Fruit fly (Drosophila melanogaster) whole organism, embryonic: ENCODE data around the gene CG15286.

ENCODE experiments used
- Awh ChIP-seq: fragments of 200-800 bp; sonication (Bioruptor generic); IDR thresholded peaks from 2 replicates; pipeline ENCODE4, ENCODE4 v1.3.6; 2022; ENCODE audit warnings: missing biosample characterization, missing genetic modification characterization
- B-H2 ChIP-seq: fragments of 200-800 bp; sonication (Bioruptor generic); optimal IDR thresholded peaks from 2 replicates; lab custom pipeline; 2018; ENCODE audit warnings: missing biosample characterization, mild to moderate bottlenecking, missing genetic modification characterization
- Blimp-1 ChIP-seq: fragments of 200-800 bp; sonication (Bioruptor generic); optimal IDR thresholded peaks from 3 replicates; lab custom pipeline; 2018; ENCODE audit warnings: missing biosample characterization, missing genetic modification characterization, mild to moderate bottlenecking, moderate library complexity, missing genetic modification reagents
- CG10274 ChIP-seq: fragments of 200-800 bp; sonication (Bioruptor generic); optimal IDR thresholded peaks from 3 replicates; lab custom pipeline; 2017; ENCODE audit warnings: missing biosample characterization, mild to moderate bottlenecking, missing genetic modification characterization
- CG10543 ChIP-seq: fragments of 200-800 bp; sonication (Bioruptor generic); optimal IDR thresholded peaks from 3 replicates; lab custom pipeline; 2017; ENCODE audit warnings: missing biosample characterization, mild to moderate bottlenecking, missing genetic modification characterization, moderate library complexity
- CG10979 ChIP-seq: fragments of 200-800 bp; sonication (Bioruptor generic); optimal IDR thresholded peaks from 2 replicates; lab custom pipeline; 2018; ENCODE audit warnings: missing biosample characterization, mild to moderate bottlenecking, missing genetic modification characterization, moderate library complexity
- CG11504 ChIP-seq: fragments of 200-800 bp; sonication (Bioruptor generic); optimal IDR thresholded peaks from 3 replicates; lab custom pipeline; 2019; ENCODE audit warnings: missing biosample characterization, mild to moderate bottlenecking, missing genetic modification characterization, moderate library complexity
- CG12071 ChIP-seq: fragments of 200-800 bp; sonication (Bioruptor generic); optimal IDR thresholded peaks from 3 replicates; lab custom pipeline; 2018; ENCODE audit warnings: missing biosample characterization, mild to moderate bottlenecking, missing genetic modification characterization
- CG12391 ChIP-seq: fragments of 200-800 bp; sonication (Bioruptor generic); optimal IDR thresholded peaks from 3 replicates; lab custom pipeline; 2018; ENCODE audit warnings: missing biosample characterization, mild to moderate bottlenecking, missing genetic modification characterization, moderate library complexity
- CG12942 ChIP-seq: fragments of 200-800 bp; sonication (Bioruptor generic); optimal IDR thresholded peaks from 3 replicates; lab custom pipeline; 2016; ENCODE audit warnings: missing biosample characterization, missing genetic modification characterization
- CG14710 ChIP-seq: fragments of 200-800 bp; sonication (Bioruptor generic); optimal IDR thresholded peaks from 3 replicates; lab custom pipeline; 2019; ENCODE audit warnings: missing biosample characterization, mild to moderate bottlenecking, missing genetic modification characterization, moderate library complexity
- CG17361 ChIP-seq: fragments of 200-800 bp; sonication (Bioruptor generic); IDR thresholded peaks from 3 replicates; pipeline ENCODE4 v1.3.6; 2022; ENCODE audit warnings: missing biosample characterization, missing genetic modification characterization
- CG33557 ChIP-seq: fragments of 200-800 bp; sonication (Bioruptor generic); optimal IDR thresholded peaks from 2 replicates; lab custom pipeline; 2019; ENCODE audit warnings: missing biosample characterization, mild to moderate bottlenecking, missing genetic modification characterization, moderate library complexity
- CG4282 ChIP-seq: fragments of 200-800 bp; sonication (Bioruptor generic); optimal IDR thresholded peaks from 2 replicates; lab custom pipeline; 2016; ENCODE audit warnings: missing biosample characterization, missing genetic modification characterization
- CG4404 ChIP-seq: fragments of 200-800 bp; sonication (Bioruptor generic); IDR thresholded peaks from 2 replicates; pipeline ENCODE4 v1.3.6; 2022; ENCODE audit warnings: missing biosample characterization, missing genetic modification characterization
- CG6654 ChIP-seq: fragments of 200-800 bp; sonication (Bioruptor generic); optimal IDR thresholded peaks from 2 replicates; lab custom pipeline; 2017; ENCODE audit warnings: missing biosample characterization, mild to moderate bottlenecking, missing genetic modification characterization
- CG8281 ChIP-seq: fragments of 200-800 bp; sonication (Bioruptor generic); optimal IDR thresholded peaks from 2 replicates; lab custom pipeline; 2018; ENCODE audit warnings: missing biosample characterization, mild to moderate bottlenecking, missing genetic modification characterization, moderate library complexity
- CG9609 ChIP-seq: fragments of 200-800 bp; sonication (Bioruptor generic); optimal IDR thresholded peaks from 3 replicates; lab custom pipeline; 2016; ENCODE audit warnings: missing biosample characterization, missing genetic modification characterization
- CG9876 ChIP-seq: fragments of 200-800 bp; sonication (Bioruptor generic); optimal IDR thresholded peaks from 2 replicates; lab custom pipeline; 2016; ENCODE audit warnings: missing biosample characterization, missing genetic modification characterization
- CkIIα-i1 ChIP-seq: fragments of 200-800 bp; sonication (Bioruptor generic); IDR thresholded peaks from 2 replicates; pipeline ENCODE4 v1.3.6; 2022; ENCODE audit warnings: missing biosample characterization, missing genetic modification characterization
- Dfd ChIP-seq, 2 experiments: fragments of >200 bp; optimal IDR thresholded peaks; 2 replicates each; lab custom pipeline; 2017; ENCODE audit warnings: missing biosample characterization in 2 of 2, missing genetic modification characterization in 2 of 2
- Doc3 ChIP-seq: fragments of 200-800 bp; sonication (Bioruptor generic); IDR thresholded peaks from 3 replicates; pipeline ENCODE4 v1.3.6; 2022; ENCODE audit warnings: missing biosample characterization, missing genetic modification characterization; ENCODE audit not compliant: partially characterized antibody
- Dref ChIP-seq: fragments of 200-800 bp; sonication (Bioruptor generic); IDR thresholded peaks from 2 replicates; pipeline ENCODE4 v1.3.6; 2022; ENCODE audit warnings: missing biosample characterization, missing genetic modification characterization
- Gsc ChIP-seq: fragments of 200-800 bp; sonication (Bioruptor generic); IDR thresholded peaks from 2 replicates; pipeline ENCODE4 v1.3.6; 2022; ENCODE audit warnings: missing biosample characterization, missing genetic modification characterization
- Jarid2 ChIP-seq: fragments of 200-800 bp; sonication (Bioruptor generic); optimal IDR thresholded peaks from 3 replicates; lab custom pipeline; 2017; ENCODE audit warnings: mild to moderate bottlenecking, missing biosample characterization, missing genetic modification reagents, missing genetic modification characterization
- Kr ChIP-seq: fragments of 200-800 bp; sonication (Bioruptor generic); optimal IDR thresholded peaks from 2 replicates; lab custom pipeline; 2017; ENCODE audit warnings: missing biosample characterization, mild to moderate bottlenecking, missing genetic modification characterization
- NK7.1 ChIP-seq: fragments of 200-800 bp; sonication (Bioruptor generic); optimal IDR thresholded peaks from 3 replicates; lab custom pipeline; 2016; ENCODE audit warnings: missing biosample characterization, missing genetic modification characterization
- Side ChIP-seq: fragments of 200-800 bp; sonication (Bioruptor generic); optimal IDR thresholded peaks from 2 replicates; lab custom pipeline; 2016; ENCODE audit warnings: missing biosample characterization, missing genetic modification characterization
- ash1 ChIP-seq: fragments of 200-800 bp; sonication (Bioruptor generic); optimal IDR thresholded peaks from 2 replicates; lab custom pipeline; 2018; ENCODE audit warnings: missing biosample characterization, mild to moderate bottlenecking, missing genetic modification characterization
- az2 ChIP-seq: fragments of 200-800 bp; sonication (Bioruptor generic); optimal IDR thresholded peaks from 3 replicates; lab custom pipeline; 2016; ENCODE audit warnings: missing biosample characterization, missing genetic modification characterization
- chinmo ChIP-seq: fragments of 200-800 bp; sonication (Bioruptor generic); IDR thresholded peaks from 4 replicates; pipeline ENCODE4 v1.3.6; 2022; ENCODE audit warnings: missing biosample characterization, missing genetic modification characterization; ENCODE audit not compliant: partially characterized antibody
- fru ChIP-seq: fragments of >200 bp; optimal IDR thresholded peaks from 2 replicates; lab custom pipeline; 2017
- psq ChIP-seq: fragments of 200-800 bp; sonication (Bioruptor generic); optimal IDR thresholded peaks from 2 replicates; lab custom pipeline; 2017; ENCODE audit warnings: missing biosample characterization, missing genetic modification characterization
- sima ChIP-seq: fragments of 200-800 bp; sonication (Bioruptor generic); optimal IDR thresholded peaks from 2 replicates; lab custom pipeline; 2016; ENCODE audit warnings: missing biosample characterization, missing genetic modification characterization
- sr ChIP-seq: fragments of 200-800 bp; sonication (Bioruptor generic); IDR thresholded peaks from 3 replicates; pipeline ENCODE4 v1.3.6; 2022; ENCODE audit warnings: missing biosample characterization, missing genetic modification characterization
- tap ChIP-seq: fragments of 200-800 bp; optimal IDR thresholded peaks from 3 replicates; lab custom pipeline; 2019; ENCODE audit warnings: missing biosample characterization, mild to moderate bottlenecking, missing genetic modification characterization, moderate library complexity
- vvl ChIP-seq: fragments of 200-800 bp; sonication (Bioruptor generic); IDR thresholded peaks from 2 replicates; pipeline ENCODE4 v1.3.6; 2022; ENCODE audit warnings: missing biosample characterization, missing genetic modification characterization
- z ChIP-seq: fragments of 200-800 bp; sonication (Bioruptor generic); IDR thresholded peaks from 3 replicates; pipeline ENCODE4 v1.3.6; 2022; ENCODE audit warnings: missing biosample characterization, missing genetic modification characterization
- zfh1 ChIP-seq: fragments of 200-800 bp; sonication (Bioruptor generic); IDR thresholded peaks from 3 replicates; pipeline ENCODE4 v1.3.6; 2022; ENCODE audit warnings: missing biosample characterization, missing genetic modification characterization

CG15286 gene

DNA sequence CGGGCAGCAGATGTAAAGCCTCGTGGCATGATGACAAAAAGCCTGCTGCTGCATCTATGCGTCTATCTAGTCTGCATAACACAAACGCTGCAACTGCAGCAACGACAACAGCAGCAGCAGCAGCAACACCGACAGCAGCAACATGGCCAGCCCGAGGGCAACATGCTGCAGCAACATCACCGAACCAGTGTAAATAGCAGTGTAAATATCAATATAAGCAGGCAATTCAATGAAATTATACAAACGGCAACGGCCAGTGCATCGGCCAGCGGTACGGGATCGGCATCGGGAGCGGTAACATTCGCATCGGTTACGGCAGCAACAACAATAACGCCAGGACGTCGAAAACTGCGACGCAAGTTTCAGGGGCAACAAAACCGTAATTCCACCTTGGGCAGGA, 29.8 kb upstream of the CG15286 start (continued):
- TF ChIP-seq zfh1: 0 out of 3 replicates have a peak, but pooled peaks have one; percentile 34
- no peak for TF ChIP-seq CG10979
- no peak for TF ChIP-seq Blimp-1 (GFP tag; lab: Kevin White, UChicago)
- no peak for TF ChIP-seq vvl (GFP tag; lab: Robert Waterston, UW)
- no peak for TF ChIP-seq NK7.1 (GFP tag; lab: Kevin White, UChicago)
- no peak for TF ChIP-seq CG4404 (GFP tag; lab: Robert Waterston, UW)

DNA sequence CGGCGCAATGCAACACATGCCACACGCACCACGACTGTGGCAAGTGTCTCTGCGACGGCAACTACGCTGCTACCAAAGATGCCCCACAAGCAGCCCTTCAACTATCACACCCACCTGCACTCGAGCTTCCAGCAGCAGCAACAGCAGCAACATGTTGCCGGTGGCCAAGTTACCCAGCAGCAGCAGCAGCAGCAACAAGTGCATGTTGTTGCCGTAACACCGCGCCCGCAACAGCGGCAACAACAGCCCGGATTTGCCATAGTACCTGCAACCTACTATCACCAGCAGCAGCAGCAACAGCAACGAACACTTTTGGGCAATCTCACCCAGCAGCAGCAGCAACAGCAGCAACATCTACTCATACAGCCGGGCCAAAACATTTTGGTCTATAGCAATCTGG, 29.4 kb upstream of the CG15286 start:
- TF ChIP-seq sima (GFP tag; lab: Kevin White, UChicago): no peak
- no peak for TF ChIP-seq az2 (GFP tag; lab: Kevin White, UChicago)
- no peak for TF ChIP-seq Side
- TF ChIP-seq CG17361 (GFP tag; lab: Robert Waterston, UW): no peak
- no peak for TF ChIP-seq CG33557 (GFP tag; lab: Kevin White, UChicago)
- no peak for TF ChIP-seq CG12071 (GFP tag; lab: Kevin White, UChicago)
- TF ChIP-seq Dfd (GFP tag; optimal IDR thresholded peaks at IDR 0.05; lab: Kevin White, UChicago): peak in 1 of 2 experiments; percentile 36
- TF ChIP-seq Dref: no peak
- no peak for TF ChIP-seq CG12942 (GFP tag; lab: Kevin White, UChicago)
- peak; percentile 72 for TF ChIP-seq CG11504
- TF ChIP-seq CG14710: no peak
- TF ChIP-seq CG9609 (GFP tag; lab: Kevin White, UChicago): no peak
- no peak for TF ChIP-seq ash1
- TF ChIP-seq Kr (GFP tag; lab: Kevin White, UChicago): no peak

- TF ChIP-seq CG4282 (GFP tag; lab: Kevin White, UChicago): no peak
- TF ChIP-seq CG8281 (tag; lab: Kevin White, UChicago): peak; percentile 96
- TF ChIP-seq psq: no peak
- no peak for TF ChIP-seq CG9876 (GFP tag; lab: Kevin White, UChicago)
- TF ChIP-seq z (GFP tag; lab: Robert Waterston, UW): no peak
- no peak for TF ChIP-seq CkIIα-i1
- TF ChIP-seq Jarid2 (GFP tag; lab: Kevin White, UChicago): no peak
- no peak for TF ChIP-seq fru (lab: Kevin White, UChicago)
- peak; percentile 41; the same call in 1 of the 2 replicates for TF ChIP-seq Awh
- no peak for TF ChIP-seq B-H2 (GFP tag; lab: Kevin White, UChicago)
- TF ChIP-seq Doc3 (GFP tag; lab: Robert Waterston, UW): no peak
Measured at dm6 chr2L:14316704-14317103, 21.3 kb upstream of the CG15286 start.

dm6 chr2L:14317992-14318391, 20.0 kb upstream of the CG15286 start:
- TF ChIP-seq CG10274 (GFP tag; lab: Kevin White, UChicago) (no peak), CG10543 (GFP tag; lab: Kevin White, UChicago) (no peak), chinmo (GFP tag; lab: Robert Waterston, UW) (0 out of 4 replicates have a peak, but pooled peaks have one; percentile 56), tap (tag; lab: Kevin White, UChicago) (no peak), CG11504 (no peak), CG12391 (tag; lab: Kevin White, UChicago) (no peak), sr (GFP tag; lab: Robert Waterston, UW) (peak; percentile 93), CG6654 (GFP tag; lab: Kevin White, UChicago) (peak; percentile 90), Gsc (no peak)
